Worm (Caenorhabditis elegans) whole organism, L4 larva: ENCODE measurements around the gene col-95.

ENCODE experiments used
- Y5F2A.4 ChIP-seq: fragments of 200-800 bp; sonication (Bioruptor generic); optimal IDR thresholded peaks from 2 replicates; lab custom pipeline; 2018; ENCODE audit warnings: mild to moderate bottlenecking, missing genetic modification characterization, missing compliant biosample characterization
- aha-1 ChIP-seq: fragments of 150-350 bp; peaks from one replicate; lab custom pipeline; 2014; ENCODE audit warnings: missing biosample characterization, missing genetic modification characterization
- aly-2 ChIP-seq: sonication (generic microtip); optimal IDR thresholded peaks from 2 replicates; lab custom pipeline; 2018; ENCODE audit warnings: missing biosample characterization, missing genetic modification characterization
- ama-1 ChIP-seq: fragments of 150-350 bp; optimal IDR thresholded peaks from 2 replicates; lab custom pipeline; 2014; ENCODE audit warnings: inconsistent platforms, mixed read lengths
- ceh-20 ChIP-seq: fragments of 200-800 bp; sonication (Bioruptor generic); IDR thresholded peaks from 2 replicates; pipeline ENCODE4 v1.3.6; 2022; ENCODE audit warnings: missing genetic modification reagents, missing genetic modification characterization, missing compliant biosample characterization
- ceh-28 ChIP-seq: fragments of 150-350 bp; optimal IDR thresholded peaks from 2 replicates; lab custom pipeline; 2014; ENCODE audit warnings: missing biosample characterization, missing genetic modification reagents, missing genetic modification characterization
- ceh-32 ChIP-seq: sonication (generic microtip); optimal IDR thresholded peaks from 2 replicates; lab custom pipeline; 2016; ENCODE audit warnings: mild to moderate bottlenecking, missing genetic modification characterization, missing compliant biosample characterization; ENCODE audit not compliant: poor library complexity
- ctbp-1 ChIP-seq: fragments of 200-800 bp; sonication (Bioruptor generic); IDR thresholded peaks from 2 replicates; pipeline ENCODE4 v1.3.6; 2022; ENCODE audit warnings: missing genetic modification reagents, missing genetic modification characterization, missing compliant biosample characterization
- daf-19 ChIP-seq: fragments of 200-800 bp; sonication (Bioruptor generic); conservative IDR thresholded peaks from 2 replicates; pipeline ENCODE4 v1.3.6; 2022; ENCODE audit warnings: missing genetic modification characterization, missing compliant biosample characterization
- dmd-6 ChIP-seq: fragments of 200-800 bp; sonication (Bioruptor generic); IDR thresholded peaks from 2 replicates; pipeline ENCODE4 v1.3.6; 2022; ENCODE audit warnings: missing genetic modification reagents, missing genetic modification characterization, missing compliant biosample characterization
- dpl-1 ChIP-seq: fragments of 150-350 bp; optimal IDR thresholded peaks from 2 replicates; lab custom pipeline; 2014; ENCODE audit warnings: missing biosample characterization, missing genetic modification reagents, missing genetic modification characterization
- dve-1 ChIP-seq: sonication (generic microtip); optimal IDR thresholded peaks from 2 replicates; lab custom pipeline; 2017; ENCODE audit warnings: antibody characterized with exemption, mild to moderate bottlenecking, missing genetic modification characterization, missing compliant biosample characterization; ENCODE audit not compliant: insufficient read depth
- fos-1 ChIP-seq: fragments of 150-350 bp; optimal IDR thresholded peaks from 2 replicates; lab custom pipeline; 2014; ENCODE audit warnings: missing biosample characterization, missing genetic modification characterization
- hif-1 ChIP-seq, 2 experiments: sonication (generic microtip); optimal IDR thresholded peaks; 2 replicates each; lab custom pipeline; 2016 to 2017; ENCODE audit warnings: missing compliant biosample characterization in 2 of 2, missing genetic modification characterization in 2 of 2, missing genetic modification reagents in 2 of 2, missing genotype in 2 of 2, mild to moderate bottlenecking in 1 of 2
- hlh-11 ChIP-seq: fragments of 200-800 bp; sonication (Bioruptor generic); optimal IDR thresholded peaks from 2 replicates; lab custom pipeline; 2018; ENCODE audit warnings: mild to moderate bottlenecking, missing genetic modification characterization, missing compliant biosample characterization
- hlh-30 ChIP-seq: sonication (generic microtip); optimal IDR thresholded peaks from 2 replicates; lab custom pipeline; 2017; ENCODE audit warnings: antibody characterized with exemption, mild to moderate bottlenecking, missing genetic modification characterization, missing compliant biosample characterization; ENCODE audit not compliant: insufficient read depth
- lin-15B ChIP-seq: fragments of 150-350 bp; sonication (generic microtip); optimal IDR thresholded peaks from 3 replicates; lab custom pipeline; 2014; ENCODE audit warnings: missing biosample characterization, missing genetic modification characterization
- lin-39 ChIP-seq: fragments of 150-350 bp; optimal IDR thresholded peaks from 2 replicates; lab custom pipeline; 2014; ENCODE audit warnings: missing biosample characterization, missing genetic modification reagents, missing genetic modification characterization
- lir-3 ChIP-seq: sonication (generic microtip); optimal IDR thresholded peaks from 2 replicates; lab custom pipeline; 2016; ENCODE audit warnings: mild to moderate bottlenecking, missing genetic modification characterization, missing compliant biosample characterization
- lsy-2 ChIP-seq, 2 experiments: fragments of 150-350 bp in 1 of 2; sonication (generic microtip) in 1 of 2; optimal IDR thresholded peaks; 2 replicates each; lab custom pipeline; 2014 to 2017; ENCODE audit warnings: missing biosample characterization in 2 of 2, missing genetic modification characterization in 2 of 2
- mdl-1 ChIP-seq, 2 experiments: fragments of 150-350 bp in 1 of 2; sonication (generic microtip) in 1 of 2; optimal IDR thresholded peaks; 2 replicates each; lab custom pipeline; 2014 to 2017; ENCODE audit warnings: missing biosample characterization in 2 of 2, missing genetic modification characterization in 2 of 2
- mep-1 ChIP-seq: fragments of 150-350 bp; sonication (generic microtip); optimal IDR thresholded peaks from 3 replicates; lab custom pipeline; 2014; ENCODE audit warnings: missing biosample characterization, missing genetic modification characterization
- mxl-2 ChIP-seq: fragments of 200-800 bp; sonication (Bioruptor generic); conservative IDR thresholded peaks from 2 replicates; pipeline ENCODE4 v1.3.6; 2022; ENCODE audit warnings: missing genetic modification reagents, missing genetic modification characterization, missing compliant biosample characterization
- mxl-3 ChIP-seq: fragments of 200-800 bp; sonication (Bioruptor generic); optimal IDR thresholded peaks from 2 replicates; lab custom pipeline; 2018; ENCODE audit warnings: mild to moderate bottlenecking, missing genetic modification characterization, missing compliant biosample characterization
- nhr-111 ChIP-seq: fragments of 200-800 bp; sonication (Bioruptor generic); optimal IDR thresholded peaks from 2 replicates; lab custom pipeline; 2018; ENCODE audit warnings: mild to moderate bottlenecking, missing genetic modification characterization, missing compliant biosample characterization
- nhr-28 ChIP-seq: fragments of 150-350 bp; optimal IDR thresholded peaks from 2 replicates; lab custom pipeline; 2014; ENCODE audit warnings: missing biosample characterization, missing genetic modification characterization
- nhr-41 ChIP-seq: fragments of 200-800 bp; sonication (Bioruptor generic); IDR thresholded peaks from 2 replicates; pipeline ENCODE4 v1.3.6; 2022; ENCODE audit warnings: missing genetic modification reagents, missing genetic modification characterization, missing compliant biosample characterization
- nhr-77 ChIP-seq: fragments of 150-350 bp; optimal IDR thresholded peaks from 2 replicates; lab custom pipeline; 2014; ENCODE audit warnings: missing biosample characterization, missing genetic modification characterization
- pha-4 ChIP-seq, 2 experiments: fragments of 150-350 bp in 1 of 2; fragments of 200-800 bp in 1 of 2; sonication (Bioruptor generic) in 1 of 2; IDR thresholded peaks in 1 of 2; optimal IDR thresholded peaks in 1 of 2; 2 replicates each; pipeline versions ENCODE4 v1.3.6 to Lab custom; 2014 to 2022; ENCODE audit warnings: missing genetic modification characterization in 2 of 2, missing genetic modification reagents in 2 of 2, missing biosample characterization in 1 of 2, missing compliant biosample characterization in 1 of 2
- php-3 ChIP-seq: fragments of 200-800 bp; sonication (Bioruptor generic); IDR thresholded peaks from 2 replicates; pipeline ENCODE4 v1.3.6; 2022; ENCODE audit warnings: missing genetic modification reagents, missing genetic modification characterization, missing compliant biosample characterization
- rbr-2 ChIP-seq: sonication (generic microtip); optimal IDR thresholded peaks from 2 replicates; lab custom pipeline; 2016; ENCODE audit warnings: missing genotype, missing genetic modification characterization, missing compliant biosample characterization
- skn-1 ChIP-seq: fragments of 150-350 bp; optimal IDR thresholded peaks from 2 replicates; lab custom pipeline; 2014; ENCODE audit warnings: missing biosample characterization, missing genetic modification characterization
- tag-97 ChIP-seq: fragments of 200-800 bp; sonication (Bioruptor generic); IDR thresholded peaks from 2 replicates; pipeline ENCODE4 v1.3.6; 2022; ENCODE audit warnings: missing genetic modification characterization, missing compliant biosample characterization
- tra-1 ChIP-seq: fragments of 200-800 bp; sonication (Bioruptor generic); IDR thresholded peaks from 2 replicates; pipeline ENCODE4 v1.3.6; 2022; ENCODE audit warnings: missing genetic modification reagents, missing genetic modification characterization, missing compliant biosample characterization
- unc-130 ChIP-seq: sonication (generic microtip); optimal IDR thresholded peaks from 2 replicates; lab custom pipeline; 2016; ENCODE audit warnings: missing genetic modification reagents, missing genetic modification characterization, missing compliant biosample characterization
- unc-62 ChIP-seq, 3 experiments: fragments of 150-350 bp in 1 of 3; sonication (generic microtip); optimal IDR thresholded peaks in 2 of 3; peaks in 1 of 3; 1 replicate in 1 of 3; 2 replicates in 2 of 3; lab custom pipeline; 2014 to 2017; ENCODE audit warnings: missing biosample characterization in 3 of 3, missing genetic modification characterization in 3 of 3, missing genetic modification reagents in 3 of 3, missing genotype in 1 of 3
- zfp-3 ChIP-seq: fragments of 200-800 bp; sonication (Bioruptor generic); conservative IDR thresholded peaks from 2 replicates; pipeline ENCODE4 v1.3.6; 2022; ENCODE audit warnings: missing genetic modification reagents, missing genetic modification characterization, missing compliant biosample characterization

The col-95 gene

DNA sequence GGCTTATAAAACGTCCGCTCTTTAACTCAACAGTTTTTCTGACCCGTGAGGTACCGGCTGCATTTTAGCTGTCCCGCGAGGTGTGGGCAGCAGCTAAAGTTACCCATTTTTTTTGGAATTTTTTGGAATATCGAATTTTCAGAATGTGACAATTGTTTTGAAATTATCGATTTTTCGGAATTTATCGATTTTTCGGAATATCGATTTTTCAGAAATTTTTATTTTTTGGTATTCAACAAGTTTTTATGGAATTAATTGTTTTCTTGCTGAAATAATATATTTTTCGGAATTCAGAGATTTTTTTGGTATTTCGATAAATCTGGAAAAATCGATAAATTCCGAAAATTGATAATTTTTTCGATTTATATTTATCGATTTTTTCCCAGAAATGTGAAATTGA is 29.1 kb downstream of the col-95 start:
- TF ChIP-seq mep-1 (tag; lab: Kevin White, UChicago) (peak; percentile 11), ceh-32 (tag; lab: Kevin White, UChicago) (no peak), ama-1 (lab: Kevin White, UChicago) (no peak), nhr-111 (GFP tag; lab: Kevin White, UChicago) (no peak), mxl-2 (no peak), hlh-11 (tag; lab: Kevin White, UChicago) (no peak), fos-1 (tag; lab: Kevin White, UChicago) (no peak), ctbp-1 (no peak), lsy-2 (tag; optimal IDR thresholded peaks at IDR 0.05; lab: Kevin White, UChicago) (no peak), php-3 (GFP tag; lab: Robert Waterston, UW) (no peak), lir-3 (no peak), ceh-28 (tag; lab: Kevin White, UChicago) (peak; percentile 95), lin-15B (tag; lab: Kevin White, UChicago) (no peak), zfp-3 (GFP tag; lab: Robert Waterston, UW) (no peak), tag-97 (GFP tag; lab: Robert Waterston, UW) (no peak)

DNA sequence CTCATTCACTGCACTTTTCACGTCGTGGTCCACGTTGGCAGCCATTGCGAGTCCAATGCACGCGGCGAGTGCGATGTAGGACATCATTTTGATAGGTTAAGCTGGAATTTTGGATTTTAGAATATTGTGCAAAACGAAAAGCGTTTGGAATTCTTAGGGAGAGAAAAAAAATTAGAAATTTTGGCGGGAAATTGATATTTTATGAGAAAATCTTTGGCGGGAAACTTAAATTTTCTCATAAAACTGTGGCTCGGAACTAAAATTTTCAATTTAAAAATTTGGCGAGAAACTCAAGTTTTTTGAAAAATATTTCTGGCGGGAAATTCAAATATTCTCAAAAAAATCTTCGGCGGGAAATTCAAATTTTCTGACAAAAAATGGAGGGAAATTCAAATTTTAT is 33.7 kb downstream of the col-95 start, which contains the start of gene sup-1:
sup-1 (minus strand) TSS at position 101 of the 400 bp plus-strand sequence.
- TF ChIP-seq aha-1 (peak; percentile 29), nhr-77 (tag; lab: Kevin White, UChicago) (no peak)
- TF ChIP-seq, all 104 proteins: peak for 1

DNA sequence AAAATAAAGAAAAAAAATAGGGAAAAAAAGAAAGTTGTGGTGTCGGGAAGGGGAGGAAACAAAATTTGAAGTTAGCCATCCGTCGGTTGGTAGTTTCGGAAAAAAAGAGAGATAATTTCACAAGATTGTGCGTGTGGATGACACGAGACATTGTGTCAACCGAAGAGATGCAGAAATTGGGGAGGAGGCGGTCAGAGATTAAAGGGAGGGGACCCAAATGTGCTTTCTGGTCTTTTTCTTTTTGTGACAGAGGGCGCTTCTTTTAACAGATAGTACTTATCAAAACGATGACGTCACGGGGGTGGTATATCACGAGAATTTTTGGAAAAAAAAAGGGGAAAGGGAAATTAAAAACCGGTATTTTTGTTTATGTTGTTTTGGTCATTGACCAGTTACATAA is 34.7 kb downstream of the col-95 start:
- TF ChIP-seq lin-39 (tag; lab: Kevin White, UChicago), result peak; percentile 42
- peak in 1 of 2 experiments; percentile 52 for TF ChIP-seq lsy-2 (tag; optimal IDR thresholded peaks at IDR 0.05; lab: Kevin White, UChicago)
- TF ChIP-seq rbr-2 (tag; lab: Kevin White, UChicago), result peak; percentile 1
- TF ChIP-seq nhr-28 (tag; lab: Kevin White, UChicago), result peak; percentile 25
- 0 out of 2 replicates have a peak, but pooled peaks have one; percentile 36 for TF ChIP-seq ctbp-1
- peak; percentile 62; the same call in 1 of the 2 replicates for TF ChIP-seq ceh-20 (GFP tag; lab: Robert Waterston, UW)
- peak; percentile 36 for TF ChIP-seq dmd-6
- TF ChIP-seq unc-62 (GFP tag; optimal IDR thresholded peaks at IDR 0.05 in 1 of 2; lab: Kevin White, UChicago), result peak in 1 of 2 experiments; percentile 65
- TF ChIP-seq unc-62 (tag; optimal IDR thresholded peaks at IDR 0.05; lab: Kevin White, UChicago), result no peak
- TF ChIP-seq aly-2 (tag; lab: Kevin White, UChicago), result no peak
- no peak for TF ChIP-seq unc-130 (GFP tag; lab: Kevin White, UChicago)
- peak in 1 of 2 experiments; percentile 25 for TF ChIP-seq mdl-1 (tag; optimal IDR thresholded peaks at IDR 0.05; lab: Kevin White, UChicago)
- TF ChIP-seq hlh-30, result peak; percentile 87
- no peak for TF ChIP-seq pha-4 (GFP tag; IDR thresholded peaks at IDR 0.05; lab: Robert Waterston, UW)
- TF ChIP-seq pha-4 (tag; optimal IDR thresholded peaks at IDR 0.05; lab: Kevin White, UChicago), result no peak
- TF ChIP-seq mep-1 (tag; lab: Kevin White, UChicago), result peak; percentile 30
- TF ChIP-seq hif-1 (tag; optimal IDR thresholded peaks at IDR 0.05; lab: Kevin White, UChicago), result peak in 1 of 2 experiments; percentile 3
- no peak for TF ChIP-seq nhr-41
- peak; percentile 6 for TF ChIP-seq dve-1 (tag; lab: Kevin White, UChicago)
- TF ChIP-seq daf-19, result no peak
- TF ChIP-seq skn-1 (tag; lab: Kevin White, UChicago), result no peak
- TF ChIP-seq aha-1, result peak; percentile 59
- no peak for TF ChIP-seq Y5F2A.4 (GFP tag; lab: Kevin White, UChicago)
- TF ChIP-seq hlh-11 (tag; lab: Kevin White, UChicago), result peak; percentile 53

DNA sequence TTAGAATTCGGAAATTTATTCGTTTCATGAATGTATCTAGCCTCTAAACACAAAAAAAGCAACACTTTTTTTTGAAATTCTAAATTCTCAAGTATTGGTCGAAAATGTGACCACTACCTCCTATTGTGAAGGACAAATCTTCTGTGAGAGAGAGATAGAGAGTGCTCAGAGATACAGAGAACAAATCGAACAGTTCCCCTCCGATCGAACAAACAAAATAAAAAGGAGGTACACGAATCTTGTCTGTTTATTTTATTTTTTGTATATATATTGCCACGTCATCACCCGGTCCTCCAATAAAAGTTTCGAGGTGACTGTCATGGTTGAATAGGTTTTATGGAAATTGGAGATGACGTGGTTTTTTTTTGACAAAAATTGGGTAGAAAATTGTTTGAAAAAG is 37.1 kb downstream of the col-95 start:
- no peak for TF ChIP-seq mxl-3 (GFP tag; lab: Kevin White, UChicago)
- peak; percentile 46 for TF ChIP-seq aha-1
- no peak for TF ChIP-seq tra-1 (GFP tag; lab: Robert Waterston, UW)
- no peak for TF ChIP-seq pha-4 (GFP tag; IDR thresholded peaks at IDR 0.05; lab: Robert Waterston, UW)
- TF ChIP-seq pha-4 (tag; optimal IDR thresholded peaks at IDR 0.05; lab: Kevin White, UChicago), result peak; percentile 71
- peak; percentile 3 for TF ChIP-seq dpl-1 (GFP tag; lab: Kevin White, UChicago)
